Worm (Caenorhabditis elegans) whole organism, L4 larva: ENCODE data around the gene Y54G2A.16.

ENCODE experiments used
- Y48G9A.11 ChIP-seq: fragments of 200-800 bp; sonication (Bioruptor generic); IDR thresholded peaks from 2 replicates; pipeline ENCODE4 v1.3.6; 2022; ENCODE audit warnings: missing genetic modification reagents, missing genetic modification characterization, missing compliant biosample characterization
- ama-1 ChIP-seq: fragments of 150-350 bp; optimal IDR thresholded peaks from 2 replicates; lab custom pipeline; 2014; ENCODE audit warnings: inconsistent platforms, mixed read lengths
- ceh-82 ChIP-seq: sonication (generic microtip); optimal IDR thresholded peaks from 2 replicates; lab custom pipeline; 2017; ENCODE audit warnings: missing biosample characterization, missing genetic modification characterization
- cey-2 ChIP-seq: sonication (generic microtip); optimal IDR thresholded peaks from 3 replicates; lab custom pipeline; 2017; ENCODE audit warnings: missing genetic modification characterization, mild to moderate bottlenecking, missing compliant biosample characterization, antibody characterized with exemption, borderline replicate concordance; ENCODE audit not compliant: insufficient read depth
- ctbp-1 ChIP-seq: fragments of 200-800 bp; sonication (Bioruptor generic); IDR thresholded peaks from 2 replicates; pipeline ENCODE4 v1.3.6; 2022; ENCODE audit warnings: missing genetic modification reagents, missing genetic modification characterization, missing compliant biosample characterization
- fos-1 ChIP-seq: fragments of 150-350 bp; optimal IDR thresholded peaks from 2 replicates; lab custom pipeline; 2014; ENCODE audit warnings: missing biosample characterization, missing genetic modification characterization
- hlh-30 ChIP-seq: sonication (generic microtip); optimal IDR thresholded peaks from 2 replicates; lab custom pipeline; 2017; ENCODE audit warnings: antibody characterized with exemption, mild to moderate bottlenecking, missing genetic modification characterization, missing compliant biosample characterization; ENCODE audit not compliant: insufficient read depth
- lim-7 ChIP-seq: fragments of 200-800 bp; sonication (Bioruptor generic); IDR thresholded peaks from 2 replicates; pipeline ENCODE4 v1.3.6; 2022; ENCODE audit warnings: missing genetic modification characterization, missing compliant biosample characterization
- lir-3 ChIP-seq: sonication (generic microtip); optimal IDR thresholded peaks from 2 replicates; lab custom pipeline; 2016; ENCODE audit warnings: mild to moderate bottlenecking, missing genetic modification characterization, missing compliant biosample characterization
- nhr-11 ChIP-seq: fragments of 150-350 bp; optimal IDR thresholded peaks from 2 replicates; lab custom pipeline; 2014; ENCODE audit warnings: missing biosample characterization, missing genetic modification characterization
- nhr-28 ChIP-seq: fragments of 150-350 bp; optimal IDR thresholded peaks from 2 replicates; lab custom pipeline; 2014; ENCODE audit warnings: missing biosample characterization, missing genetic modification characterization
- pha-4 ChIP-seq, 2 experiments: fragments of 150-350 bp in 1 of 2; fragments of 200-800 bp in 1 of 2; sonication (Bioruptor generic) in 1 of 2; IDR thresholded peaks in 1 of 2; optimal IDR thresholded peaks in 1 of 2; 2 replicates each; pipeline versions ENCODE4 v1.3.6 to Lab custom; 2014 to 2022; ENCODE audit warnings: missing genetic modification characterization in 2 of 2, missing genetic modification reagents in 2 of 2, missing biosample characterization in 1 of 2, missing compliant biosample characterization in 1 of 2
- snpc-4 ChIP-seq: fragments of 150-350 bp; optimal IDR thresholded peaks from 2 replicates; lab custom pipeline; 2014; ENCODE audit warnings: missing biosample characterization, missing genetic modification characterization
- vab-7 ChIP-seq: fragments of 200-800 bp; sonication (Bioruptor generic); IDR thresholded peaks from 2 replicates; pipeline ENCODE4 v1.3.6; 2022; ENCODE audit warnings: missing genetic modification reagents, missing genetic modification characterization, missing compliant biosample characterization

DNA sequence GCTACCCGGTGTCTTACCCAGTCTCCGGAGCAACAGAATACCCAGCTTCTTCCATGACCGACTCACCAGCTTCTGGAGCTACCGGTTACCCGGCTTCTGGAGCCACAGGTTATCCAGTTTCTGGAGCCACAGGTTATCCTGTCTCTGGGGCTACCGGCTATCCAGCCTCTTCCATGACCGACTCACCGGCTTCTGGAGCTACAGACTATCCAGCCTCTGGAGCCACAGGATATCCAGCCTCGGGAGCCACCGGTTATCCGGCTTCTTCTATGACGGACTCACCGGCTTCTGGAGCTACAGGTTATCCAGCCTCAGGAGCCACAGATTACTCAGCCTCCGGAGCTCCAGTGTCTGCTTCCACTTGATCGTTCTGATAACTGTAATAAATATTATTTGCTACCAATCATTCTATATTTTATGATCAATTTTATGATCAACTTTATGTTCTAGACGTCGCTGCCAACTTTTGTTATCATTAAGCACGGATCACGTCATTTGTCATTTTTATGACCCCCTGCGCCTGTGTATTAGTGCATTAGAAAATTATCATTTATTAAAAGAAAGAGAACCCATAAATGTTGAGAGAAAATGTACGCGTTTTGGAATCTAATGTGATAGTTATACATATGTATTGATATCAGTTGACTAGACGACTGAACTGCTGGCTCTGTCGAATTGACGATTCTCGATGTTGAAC, 9.4 kb downstream of the Y54G2A.16 start:
- TF ChIP-seq ama-1 (lab: Kevin White, UChicago) (no peak), nhr-11 (tag; lab: Kevin White, UChicago) (no peak), nhr-28 (tag; lab: Kevin White, UChicago) (peak; percentile 73), vab-7 (no peak), ceh-82 (tag; lab: Kevin White, UChicago) (no peak), fos-1 (tag; lab: Kevin White, UChicago) (no peak), cey-2 (tag; lab: Kevin White, UChicago) (no peak), snpc-4 (tag; lab: Kevin White, UChicago) (no peak), ctbp-1 (GFP tag; lab: Robert Waterston, UW) (no peak), pha-4 (GFP tag; IDR thresholded peaks at IDR 0.05; lab: Robert Waterston, UW) (no peak), pha-4 (tag; optimal IDR thresholded peaks at IDR 0.05; lab: Kevin White, UChicago) (no peak), lir-3 (tag; lab: Kevin White, UChicago) (no peak), Y48G9A.11 (GFP tag; lab: Robert Waterston, UW) (no peak), lim-7 (no peak), hlh-30 (tag; lab: Kevin White, UChicago) (peak; percentile 41)
